Fruit fly (Drosophila melanogaster) whole organism, pupa: Measurements from ENCODE around the gene RPA1.

ENCODE experiments used
- CG12605 ChIP-seq: fragments of 200-800 bp; sonication (Bioruptor generic); IDR thresholded peaks from 2 replicates; pipeline ENCODE4 v1.3.6; 2022; ENCODE audit warnings: missing biosample characterization, missing genetic modification characterization
- CG14655 ChIP-seq: fragments of 200-800 bp; sonication (Bioruptor generic); optimal IDR thresholded peaks from 3 replicates; lab custom pipeline; 2017; ENCODE audit warnings: mild to moderate bottlenecking, missing biosample characterization, missing genetic modification reagents, missing genetic modification characterization
- CG15710 ChIP-seq: fragments of 200-800 bp; sonication (Bioruptor generic); optimal IDR thresholded peaks from 2 replicates; lab custom pipeline; 2018; ENCODE audit warnings: missing biosample characterization, mild to moderate bottlenecking, missing genetic modification characterization, moderate library complexity
- CG34367 ChIP-seq: fragments of 200-800 bp; sonication (Bioruptor generic); optimal IDR thresholded peaks from 2 replicates; lab custom pipeline; 2018; ENCODE audit warnings: missing biosample characterization, mild to moderate bottlenecking, missing genetic modification characterization
- CG4496 ChIP-seq: fragments of 200-800 bp; sonication (Bioruptor generic); IDR thresholded peaks from 3 replicates; pipeline ENCODE4 v1.3.6; 2022; ENCODE audit warnings: missing biosample characterization, missing genetic modification characterization
- CG8159 ChIP-seq: fragments of 200-800 bp; sonication (Bioruptor generic); optimal IDR thresholded peaks from 3 replicates; lab custom pipeline; 2018; ENCODE audit warnings: missing biosample characterization, mild to moderate bottlenecking, missing genetic modification characterization, moderate library complexity
- CG8301 ChIP-seq: fragments of 200-800 bp; sonication (Bioruptor generic); optimal IDR thresholded peaks from 2 replicates; lab custom pipeline; 2018; ENCODE audit warnings: missing biosample characterization, mild to moderate bottlenecking, missing genetic modification characterization
- D1 ChIP-seq: fragments of 200-800 bp; sonication (Bioruptor generic); optimal IDR thresholded peaks from 2 replicates; lab custom pipeline; 2018; ENCODE audit warnings: missing biosample characterization, mild to moderate bottlenecking, missing genetic modification characterization, moderate library complexity
- EcR ChIP-seq: fragments of 200-800 bp; sonication (Bioruptor generic); optimal IDR thresholded peaks from 3 replicates; lab custom pipeline; 2019; ENCODE audit warnings: missing biosample characterization, missing genetic modification characterization, mild to moderate bottlenecking, moderate library complexity, missing genetic modification reagents
- Ets98B ChIP-seq: fragments of 200-800 bp; sonication (Bioruptor generic); IDR thresholded peaks from 2 replicates; pipeline ENCODE4 v1.3.6; 2022; ENCODE audit warnings: missing biosample characterization, missing genetic modification characterization
- Pif1A ChIP-seq: fragments of 200-800 bp; sonication (Bioruptor generic); optimal IDR thresholded peaks from 3 replicates; lab custom pipeline; 2016; ENCODE audit warnings: missing biosample characterization, missing genetic modification characterization
- Snoo ChIP-seq: fragments of 200-800 bp; sonication (Bioruptor generic); optimal IDR thresholded peaks from 3 replicates; lab custom pipeline; 2017; ENCODE audit warnings: missing biosample characterization, mild to moderate bottlenecking, missing genetic modification characterization, inconsistent platforms
- fd96Ca ChIP-seq: fragments of 200-800 bp; sonication (Bioruptor generic); IDR thresholded peaks from 3 replicates; pipeline ENCODE4 v1.3.6; 2022; ENCODE audit warnings: missing biosample characterization, missing genetic modification characterization
- gl ChIP-seq: fragments of 200-800 bp; sonication (Bioruptor generic); optimal IDR thresholded peaks from 2 replicates; lab custom pipeline; 2018; ENCODE audit warnings: missing biosample characterization, mild to moderate bottlenecking, missing genetic modification characterization

dm6 chr3R:8285727-8286344 lies 21.6 kb upstream of the RPA1 start:
- TF ChIP-seq D1 (tag; lab: Kevin White, UChicago) (no peak), CG12605 (GFP tag; lab: Robert Waterston, UW) (no peak), CG4496 (GFP tag; lab: Robert Waterston, UW) (no peak), CG8159 (no peak), CG14655 (no peak), Ets98B (GFP tag; lab: Robert Waterston, UW) (no peak), Snoo (no peak), Pif1A (no peak), CG8301 (tag; lab: Kevin White, UChicago) (no peak), CG15710 (tag; lab: Kevin White, UChicago) (no peak), gl (tag; lab: Kevin White, UChicago) (no peak), CG34367 (no peak), EcR (GFP tag; lab: Kevin White, UChicago) (no peak), fd96Ca (GFP tag; lab: Robert Waterston, UW) (no peak)
